Worm (Caenorhabditis elegans) whole organism, L4 larva: ENCODE measurements around the gene F13E6.1.
A peak's percentile ranks its signal among the peaks of the same experiment; 100 is the strongest.

ENCODE experiments used
- ceh-28 ChIP-seq: fragments of 150-350 bp; optimal IDR thresholded peaks from 2 replicates; lab custom pipeline; 2014; ENCODE audit warnings: missing biosample characterization, missing genetic modification reagents, missing genetic modification characterization
- ceh-44 ChIP-seq: fragments of 200-800 bp; sonication (Bioruptor generic); IDR thresholded peaks from 2 replicates; pipeline ENCODE4 v1.3.6; 2022; ENCODE audit warnings: missing genetic modification reagents, missing genetic modification characterization, missing compliant biosample characterization
- hmg-1.1 ChIP-seq: fragments of 200-800 bp; sonication (Bioruptor generic); IDR thresholded peaks from 2 replicates; pipeline ENCODE4 v1.3.6; 2022; ENCODE audit warnings: missing genetic modification reagents, missing genetic modification characterization, missing compliant biosample characterization
- jun-1 ChIP-seq: fragments of 150-350 bp; optimal IDR thresholded peaks from 2 replicates; lab custom pipeline; 2014; ENCODE audit warnings: missing biosample characterization, missing genetic modification reagents, missing genetic modification characterization
- lin-39 ChIP-seq: fragments of 150-350 bp; optimal IDR thresholded peaks from 2 replicates; lab custom pipeline; 2014; ENCODE audit warnings: missing biosample characterization, missing genetic modification reagents, missing genetic modification characterization
- mep-1 ChIP-seq: fragments of 150-350 bp; sonication (generic microtip); optimal IDR thresholded peaks from 3 replicates; lab custom pipeline; 2014; ENCODE audit warnings: missing biosample characterization, missing genetic modification characterization
- nhr-11 ChIP-seq: fragments of 150-350 bp; optimal IDR thresholded peaks from 2 replicates; lab custom pipeline; 2014; ENCODE audit warnings: missing biosample characterization, missing genetic modification characterization
- nhr-6 ChIP-seq: fragments of 150-350 bp; optimal IDR thresholded peaks from 2 replicates; lab custom pipeline; 2014; ENCODE audit warnings: missing biosample characterization, missing genetic modification characterization
- saeg-2 ChIP-seq: fragments of 200-800 bp; sonication (Bioruptor generic); IDR thresholded peaks from 2 replicates; pipeline ENCODE4 v1.3.6; 2022; ENCODE audit warnings: missing genetic modification reagents, missing genetic modification characterization, missing compliant biosample characterization

- no peak for TF ChIP-seq jun-1 (tag; lab: Kevin White, UChicago)
- no peak for TF ChIP-seq nhr-11
- no peak for TF ChIP-seq ceh-28
- no peak for TF ChIP-seq lin-39 (tag; lab: Kevin White, UChicago)
- TF ChIP-seq ceh-44 (GFP tag; lab: Robert Waterston, UW) = no peak
- TF ChIP-seq hmg-1.1 (GFP tag; lab: Robert Waterston, UW) = no peak
- TF ChIP-seq saeg-2 = no peak
- peak; percentile 25 for TF ChIP-seq mep-1
- TF ChIP-seq nhr-6 (tag; lab: Kevin White, UChicago) = no peak
These were observed 14.3 kb upstream of the F13E6.1 start for ce11 chrX:10691232-10691631.
